Worm (Caenorhabditis elegans) whole organism, L4/young adult: Measurements from ENCODE around the gene R01H2.4.
A peak's percentile ranks its signal among the peaks of the same experiment; 100 is the strongest.

Source experiments
- W03F9.2 ChIP-seq: fragments of 150-350 bp; optimal IDR thresholded peaks from 2 replicates; lab custom pipeline; 2014; ENCODE audit warnings: missing biosample characterization, missing genetic modification characterization
- dao-5 ChIP-seq: sonication (generic microtip); optimal IDR thresholded peaks from 2 replicates; lab custom pipeline; 2016; ENCODE audit warnings: missing genotype, missing genetic modification characterization, moderate library complexity, missing compliant biosample characterization
- him-1 ChIP-seq: sonication (generic microtip); optimal IDR thresholded peaks from 2 replicates; lab custom pipeline; 2016; ENCODE audit warnings: missing genotype, missing genetic modification reagents, missing genetic modification characterization, missing compliant biosample characterization

Gene R01H2.4

DNA sequence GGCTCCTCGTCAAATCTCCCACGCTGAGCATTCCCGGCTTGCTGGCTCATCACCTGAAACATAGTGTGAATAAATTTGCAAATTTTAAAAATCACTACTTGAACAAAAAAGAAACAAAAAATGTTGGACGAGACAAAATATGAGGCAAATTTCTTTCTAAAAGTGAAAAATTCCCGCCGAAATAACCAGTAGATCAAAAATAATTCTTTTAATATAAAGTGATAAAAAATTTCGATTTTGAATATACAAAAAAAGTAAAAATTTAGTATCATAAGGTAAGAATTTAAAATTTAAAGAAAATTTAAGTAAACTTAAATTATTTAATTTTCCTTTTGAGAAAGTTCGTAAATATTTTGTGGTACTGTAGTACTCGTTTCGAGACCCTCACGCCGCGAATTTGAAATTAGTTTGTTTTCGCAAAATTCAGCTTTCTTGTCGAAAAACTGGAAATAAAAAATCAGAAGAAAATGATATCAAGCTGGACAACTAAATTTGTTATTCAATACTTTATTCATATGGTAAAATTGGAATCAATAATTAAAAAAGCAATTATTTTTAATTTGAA, 3.5 kb downstream of the R01H2.4 start, which contains the start of gene egg-2:
Gene egg-2 (minus strand): TSS at position 53 of the 565 bp plus-strand sequence.
- TF ChIP-seq dao-5 (tag; lab: Kevin White, UChicago) (no peak), W03F9.2 (tag; lab: Kevin White, UChicago) (no peak), him-1 (tag; lab: Kevin White, UChicago) (no peak)

DNA sequence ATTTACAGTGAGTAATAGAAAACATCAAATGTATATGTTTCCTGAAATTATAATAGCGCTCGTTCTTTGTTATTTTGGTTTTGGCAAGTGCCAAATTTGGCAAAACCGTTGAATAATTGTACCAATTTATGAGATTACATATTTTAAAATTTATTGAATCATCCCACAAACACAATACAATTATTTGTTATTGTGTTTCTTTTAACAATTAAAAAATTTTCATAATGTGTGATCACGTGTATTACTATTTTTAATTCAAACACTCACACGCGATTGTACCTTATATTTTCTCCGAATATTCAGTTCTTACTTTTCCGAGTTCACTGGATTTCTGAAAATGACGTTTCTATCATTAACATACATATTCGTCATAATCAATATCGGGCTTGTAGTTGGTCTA, 7.8 kb downstream of the R01H2.4 start, which contains the start of gene R01H2.2:
Gene R01H2.2 (plus strand): TSS at position 301 of the 400 bp plus-strand sequence.
- TF ChIP-seq him-1 (tag; lab: Kevin White, UChicago) (no peak), W03F9.2 (tag; lab: Kevin White, UChicago) (no peak), dao-5 (tag; lab: Kevin White, UChicago) (no peak)

DNA sequence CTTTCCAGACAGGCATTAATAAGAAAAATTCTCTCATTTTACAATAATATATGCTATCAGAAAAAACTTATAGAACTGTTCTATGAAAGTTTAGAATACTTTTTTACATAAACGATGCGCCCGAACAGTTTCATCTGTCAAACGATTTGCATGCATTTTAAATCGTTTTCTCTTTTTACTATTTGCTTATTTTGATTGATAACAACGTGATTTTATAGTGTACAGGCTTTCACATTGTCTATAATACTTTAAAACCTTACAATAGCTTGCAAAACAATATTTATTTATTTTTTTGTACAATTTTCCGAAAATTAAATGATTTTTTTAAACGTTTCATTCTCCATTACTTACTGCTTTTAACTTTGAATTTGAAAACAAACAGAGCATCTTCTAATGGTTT, 18.4 kb downstream of the R01H2.4 start, which contains the start of gene R01H2.7:
Gene R01H2.7 (minus strand): TSS at position 101 of the 400 bp plus-strand sequence.
- TF ChIP-seq W03F9.2 (tag; lab: Kevin White, UChicago) (no peak), him-1 (tag; lab: Kevin White, UChicago) (no peak), dao-5 (tag; lab: Kevin White, UChicago) (no peak)

DNA sequence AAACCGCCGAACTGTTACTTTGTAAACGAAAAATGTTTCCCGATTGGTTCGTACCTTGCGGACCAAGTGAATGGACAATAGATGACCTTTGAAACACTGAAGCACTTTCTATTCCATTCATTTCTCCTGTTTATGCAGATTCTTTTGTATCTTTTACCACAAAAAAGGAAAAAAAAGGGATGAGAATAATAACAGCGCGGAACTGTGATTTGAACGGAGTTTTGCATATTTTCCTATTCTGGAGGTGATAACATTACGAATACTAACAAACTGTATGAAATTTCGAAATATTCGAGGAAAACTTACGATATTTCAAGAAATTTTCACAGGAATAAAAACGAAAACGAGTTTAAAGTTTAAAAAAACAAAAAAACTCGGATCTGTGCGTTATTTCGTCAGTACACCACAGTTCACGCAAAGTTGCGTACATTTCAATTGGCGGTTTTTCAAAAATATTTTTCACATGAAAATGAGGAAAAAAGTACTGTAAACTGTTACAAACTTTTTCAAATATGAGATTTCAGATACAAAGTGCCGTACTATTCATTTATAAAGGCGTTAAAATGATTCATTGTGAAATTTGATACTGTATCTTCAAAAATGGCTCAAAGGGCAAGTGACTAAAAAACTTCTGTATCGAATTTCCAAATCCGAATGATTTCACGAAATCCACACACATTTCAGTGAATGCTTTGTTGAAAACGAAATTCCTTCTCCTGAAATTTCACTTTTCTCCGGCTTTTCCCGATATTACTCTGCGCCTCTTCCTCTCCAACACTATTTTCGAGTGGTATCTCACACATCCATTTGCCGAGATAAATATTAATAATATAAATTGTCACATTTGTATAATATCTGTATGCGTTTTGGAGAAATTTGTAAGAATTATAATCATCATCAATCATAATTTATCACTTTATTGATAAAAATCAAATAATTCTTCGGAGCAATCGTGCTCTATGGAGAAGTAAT, 29.5 kb downstream of the R01H2.4 start:
- TF ChIP-seq W03F9.2 (tag; lab: Kevin White, UChicago), result no peak
- TF ChIP-seq him-1 (tag; lab: Kevin White, UChicago), result no peak
- no peak for TF ChIP-seq dao-5 (tag; lab: Kevin White, UChicago)

ce11 chrIII:7032070-7032469, 32.0 kb downstream of the R01H2.4 start:
- TF ChIP-seq him-1 (tag; lab: Kevin White, UChicago) (no peak), W03F9.2 (tag; lab: Kevin White, UChicago) (no peak), dao-5 (tag; lab: Kevin White, UChicago) (no peak)

DNA sequence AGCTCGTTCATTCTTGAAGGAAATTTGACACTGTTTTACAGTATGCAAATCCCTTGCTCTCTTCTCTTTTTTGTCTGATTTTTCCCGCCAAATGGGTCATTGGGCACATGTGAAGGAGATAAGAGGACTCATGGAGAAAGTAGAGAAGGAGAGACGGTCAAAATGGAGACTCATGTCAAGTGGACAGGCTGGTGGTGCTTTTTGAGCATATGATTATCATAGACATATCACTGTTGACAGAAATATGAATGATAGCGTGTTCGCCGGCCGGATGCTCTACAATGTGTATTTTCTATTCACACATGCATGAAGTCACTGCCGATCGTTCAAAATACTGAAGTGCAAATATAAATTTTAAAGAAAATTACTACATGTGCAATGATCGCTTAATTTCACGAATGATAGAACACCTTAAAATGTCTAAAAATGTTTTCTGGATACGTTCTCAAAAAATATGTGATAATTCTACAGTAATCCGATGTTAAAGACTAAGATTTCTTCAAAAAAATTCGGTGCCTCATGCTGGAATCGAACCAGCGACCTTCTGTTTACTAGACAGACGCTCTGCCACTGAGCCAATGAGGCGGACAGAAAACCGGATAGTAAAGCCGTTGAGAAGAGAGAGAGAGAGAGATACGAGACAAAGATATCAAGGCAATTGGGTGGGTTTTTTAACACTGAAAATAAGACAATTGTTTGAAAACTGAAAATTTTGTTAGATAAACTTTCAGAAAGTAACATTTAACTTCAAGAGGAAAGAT, 33.9 kb downstream of the R01H2.4 start:
- no peak for TF ChIP-seq dao-5 (tag; lab: Kevin White, UChicago)
- TF ChIP-seq him-1 (tag; lab: Kevin White, UChicago), result peak; percentile 50

DNA sequence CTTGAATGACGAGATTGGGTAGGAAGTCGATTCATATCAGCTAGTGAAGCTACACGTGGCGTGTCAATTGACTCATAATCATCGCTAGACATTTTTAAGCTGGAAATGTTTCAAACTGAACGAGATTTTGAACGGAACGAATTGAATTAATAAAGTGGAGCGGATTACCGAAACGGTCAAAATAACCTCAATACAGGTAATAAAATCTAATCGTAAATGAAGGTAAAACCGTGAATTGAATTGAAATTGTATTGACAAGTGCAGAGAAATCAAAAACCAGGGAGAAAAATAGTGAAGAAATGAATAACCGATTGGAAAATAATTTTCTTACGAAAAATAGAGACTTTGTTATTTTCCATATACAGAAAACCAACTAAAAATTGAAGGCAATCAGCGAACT, 35.0 kb downstream of the R01H2.4 start, which contains the start of gene cyk-1:
Gene cyk-1 (minus strand): TSS at position 101 of the 400 bp plus-strand sequence.
- TF ChIP-seq him-1 (tag; lab: Kevin White, UChicago) (no peak), dao-5 (tag; lab: Kevin White, UChicago) (no peak), W03F9.2 (tag; lab: Kevin White, UChicago) (no peak)

DNA sequence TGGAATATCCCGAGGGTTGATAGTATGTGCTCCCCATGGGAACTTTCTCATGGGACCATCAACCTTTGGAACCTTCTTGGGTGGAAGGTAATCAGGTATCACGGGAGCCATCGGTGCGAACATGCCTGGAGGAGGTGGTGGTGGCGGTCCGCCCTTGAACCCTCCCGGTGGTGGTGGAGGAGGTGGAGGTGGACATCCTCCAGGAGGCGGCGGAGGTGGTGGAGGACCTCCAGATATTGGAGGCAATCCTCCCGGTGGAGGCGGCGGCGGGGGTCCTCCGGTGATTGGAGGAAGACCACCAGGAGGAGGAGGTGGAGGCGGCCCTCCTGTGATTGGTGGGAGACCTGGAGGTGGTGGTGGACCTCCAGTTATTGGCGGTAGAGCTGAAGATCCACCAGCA, 38.2 kb downstream of the R01H2.4 start:
- TF ChIP-seq him-1 (tag; lab: Kevin White, UChicago) (no peak), dao-5 (tag; lab: Kevin White, UChicago) (no peak), W03F9.2 (tag; lab: Kevin White, UChicago) (no peak)

ce11 chrIII:7021156-7021637, 42.9 kb downstream of the R01H2.4 start, which contains the start of gene rfl-1:
rfl-1 (plus strand) TSS chrIII:7021206.
- TF ChIP-seq dao-5 (tag; lab: Kevin White, UChicago), result no peak
- TF ChIP-seq W03F9.2 (tag; lab: Kevin White, UChicago), result peak; percentile 37

DNA sequence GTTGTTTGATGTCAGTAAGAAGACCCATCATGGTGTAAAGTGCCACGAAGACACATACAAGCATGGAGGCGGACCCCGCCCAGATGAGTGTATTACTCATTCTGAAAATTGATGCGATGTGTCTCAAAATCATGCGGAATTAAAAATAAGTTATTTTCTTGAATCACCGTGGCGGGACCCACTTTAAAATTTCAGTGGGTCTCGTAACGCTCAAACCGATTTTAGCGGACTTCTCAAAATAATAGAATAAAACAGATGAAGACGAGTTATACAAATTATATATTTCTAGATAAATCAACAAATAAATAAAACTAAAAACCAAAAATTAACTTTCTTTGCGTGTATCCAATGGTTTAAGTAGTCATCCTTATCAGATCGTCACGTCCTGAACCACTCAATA, 43.6 kb downstream of the R01H2.4 start, which contains the start of gene col-8:
Gene col-8 (minus strand): TSS at position 101 of the 400 bp plus-strand sequence.
- TF ChIP-seq dao-5 (tag; lab: Kevin White, UChicago) (no peak), W03F9.2 (tag; lab: Kevin White, UChicago) (no peak), him-1 (tag; lab: Kevin White, UChicago) (no peak)

ce11 chrIII:7019724-7020123, 44.4 kb downstream of the R01H2.4 start:
- TF ChIP-seq dao-5 (tag; lab: Kevin White, UChicago) (no peak), W03F9.2 (tag; lab: Kevin White, UChicago) (no peak), him-1 (tag; lab: Kevin White, UChicago) (no peak)

- no peak for TF ChIP-seq W03F9.2 (tag; lab: Kevin White, UChicago)
- TF ChIP-seq dao-5 (tag; lab: Kevin White, UChicago), result no peak
- TF ChIP-seq him-1 (tag; lab: Kevin White, UChicago), result no peak
Measured at ce11 chrIII:7013764-7014163, 50.3 kb downstream of the R01H2.4 start.
